Fruit fly (Drosophila melanogaster) S2 (cell line): Measurements from ENCODE around the gene dj.

Source experiments
- CG8478 ChIP-seq: fragments of >200 bp; optimal IDR thresholded peaks from 2 replicates; lab custom pipeline; 2018
- CTCF ChIP-seq, 2 experiments: fragments of >200 bp; optimal IDR thresholded peaks; 2 replicates each; lab custom pipeline; 2018

dm6 chr3R:7037250-7037802, 21.8 kb upstream of the dj start:
- TF ChIP-seq CG8478 (lab: Kevin White, UChicago) (no peak), CTCF (optimal IDR thresholded peaks at IDR 0.05; lab: Kevin White, UChicago) (peak in 1 of 2 experiments; percentile 21)
